Worm (Caenorhabditis elegans): ENCODE measurements around the gene T05B9.2.

DNA sequence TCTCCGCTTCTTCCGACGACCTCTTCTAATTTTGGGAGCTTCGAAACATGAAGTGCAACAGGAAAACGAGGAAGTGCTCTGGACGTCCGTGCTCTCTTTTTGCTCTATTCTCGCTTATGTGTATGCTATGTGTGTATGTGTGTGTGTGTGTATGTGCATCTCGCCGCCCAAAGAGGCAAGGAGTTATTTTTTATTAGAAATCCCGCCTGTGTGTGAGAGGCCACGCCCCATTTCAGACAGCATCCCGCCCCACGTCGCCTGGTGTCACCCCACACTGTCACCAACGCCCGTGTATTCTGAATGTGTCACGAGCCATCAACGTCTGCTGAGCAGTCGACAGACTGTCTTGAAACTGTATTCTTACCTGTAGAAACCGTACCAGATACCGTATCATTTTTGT is at the start of gene T05B9.2:
- TF ChIP-seq nhr-237 (tag; optimal IDR thresholded peaks at IDR 0.05) = no peak
- no peak for TF ChIP-seq F49E8.2 (tag; optimal IDR thresholded peaks at IDR 0.05; ENCODE audit: borderline replicate concordance)
- TF ChIP-seq mdl-1 (tag; optimal IDR thresholded peaks at IDR 0.05) = no peak
- no peak for TF ChIP-seq ceh-82 (tag; optimal IDR thresholded peaks at IDR 0.05)
- TF ChIP-seq ceh-28 (tag; optimal IDR thresholded peaks at IDR 0.05) = no peak
- no peak for TF ChIP-seq nhr-6 (tag; optimal IDR thresholded peaks at IDR 0.05)
- TF ChIP-seq madf-5 (GFP tag; IDR thresholded peaks at IDR 0.05) = no peak
- no peak for TF ChIP-seq Y5F2A.4 (GFP tag; optimal IDR thresholded peaks at IDR 0.05)
- TF ChIP-seq unc-62 (GFP tag; optimal IDR thresholded peaks at IDR 0.05 in 1 of 2) = no peak
- TF ChIP-seq unc-62 (tag; optimal IDR thresholded peaks at IDR 0.05) = no peak
- TF ChIP-seq fos-1 (tag; optimal IDR thresholded peaks at IDR 0.05) = no peak
- no peak for TF ChIP-seq set-16 (GFP tag; IDR thresholded peaks at IDR 0.05)
- no peak for TF ChIP-seq rbr-2 (tag; optimal IDR thresholded peaks at IDR 0.05)
